Worm (Caenorhabditis elegans): ENCODE results near the gene mrps-21.

mrps-21 gene

DNA sequence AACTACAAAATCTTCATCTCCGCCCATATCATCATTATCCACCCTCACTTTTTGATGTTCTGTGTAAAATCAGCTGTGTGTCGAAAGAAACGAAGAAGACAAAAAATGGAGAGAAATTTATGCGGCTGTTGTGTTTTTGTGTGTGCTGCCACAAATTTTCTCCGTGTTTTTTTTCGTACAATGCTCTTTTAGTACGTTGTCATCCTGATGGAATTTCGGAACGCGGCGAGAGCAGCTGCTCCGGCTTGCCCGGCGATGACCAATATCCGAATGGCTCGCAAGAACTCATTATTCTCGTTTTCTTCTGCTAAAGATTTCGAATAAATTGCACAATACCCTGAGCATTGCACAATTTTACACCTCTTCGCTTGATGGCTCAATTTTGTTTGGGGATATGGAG lies 20.0 kb downstream of the mrps-21 start:
- no peak for TF ChIP-seq W03F9.2 (tag; optimal IDR thresholded peaks at IDR 0.05)

DNA sequence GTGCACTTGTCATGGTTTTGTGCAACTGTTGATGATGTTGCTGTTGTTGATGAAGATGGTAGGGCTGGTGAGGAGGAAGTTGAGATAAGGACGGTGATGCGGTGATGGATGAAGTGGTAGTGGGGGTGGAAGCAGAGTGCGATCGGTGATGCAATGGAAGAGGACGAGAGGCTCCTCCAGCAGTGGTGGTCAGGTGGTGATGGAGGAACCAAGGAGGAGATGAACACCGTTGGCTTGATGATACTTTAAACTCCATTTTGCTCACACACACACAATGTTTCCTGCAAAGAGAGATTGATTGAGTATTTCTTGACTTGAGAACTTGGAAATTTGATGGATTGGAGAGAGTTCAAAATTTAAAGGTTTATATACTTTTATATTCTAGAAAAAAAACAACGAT lies 21.5 kb downstream of the mrps-21 start, which contains the start of gene F19C7.8:
Gene F19C7.8 (minus strand): TSS at position 256 of the 400 bp plus-strand sequence.
- TF ChIP-seq him-1 (tag; optimal IDR thresholded peaks at IDR 0.05), result no peak
- no peak for TF ChIP-seq dao-5 (tag; optimal IDR thresholded peaks at IDR 0.05)
- TF ChIP-seq W03F9.2 (tag; optimal IDR thresholded peaks at IDR 0.05), result no peak

DNA sequence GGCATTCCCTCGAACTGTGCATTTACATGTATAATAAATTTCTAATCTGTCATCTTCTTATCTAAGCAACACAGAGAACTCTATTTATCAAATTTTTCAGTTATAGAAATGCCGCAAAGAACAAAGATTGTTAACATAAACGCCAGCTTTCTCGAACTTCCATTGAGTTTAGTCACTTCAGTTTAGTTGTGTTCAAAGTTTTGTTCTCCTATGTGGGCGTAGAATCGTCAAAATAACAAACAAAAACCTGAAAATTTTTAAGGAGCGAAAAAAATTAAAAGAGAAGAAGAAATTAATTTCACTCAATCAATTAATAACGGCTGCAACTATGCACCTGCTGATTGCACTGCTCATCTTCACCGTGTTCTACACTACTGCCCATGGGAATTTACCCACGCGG lies 23.3 kb downstream of the mrps-21 start, which contains the start of gene R105.5:
Gene R105.5 (plus strand): TSS at position 301 of the 400 bp plus-strand sequence.
- no peak for TF ChIP-seq him-1 (tag; optimal IDR thresholded peaks at IDR 0.05)
- no peak for TF ChIP-seq W03F9.2 (tag; optimal IDR thresholded peaks at IDR 0.05)
- TF ChIP-seq dao-5 (tag; optimal IDR thresholded peaks at IDR 0.05), result no peak

DNA sequence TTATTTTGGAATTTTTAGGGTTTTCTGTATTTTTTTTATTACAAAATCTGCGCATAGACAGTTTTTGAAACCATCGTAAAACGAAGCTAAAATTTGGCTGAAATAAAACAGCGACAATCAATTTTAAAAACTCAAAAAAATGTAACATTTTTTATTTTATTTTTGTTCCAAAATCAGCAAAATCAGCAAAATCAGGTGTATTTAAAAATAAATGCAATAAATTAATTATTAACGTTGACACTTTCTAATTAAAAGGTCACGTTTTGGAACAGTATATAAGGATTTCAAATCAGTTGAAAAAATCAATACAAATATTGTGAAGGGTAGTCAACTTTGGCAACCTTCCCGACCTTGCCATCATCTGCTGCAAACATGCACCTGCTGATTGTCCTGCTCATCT lies 25.9 kb downstream of the mrps-21 start, which contains the start of gene R105.1:
Gene R105.1 (plus strand): TSS at position 301 of the 400 bp plus-strand sequence.
- TF ChIP-seq W03F9.2 (tag; optimal IDR thresholded peaks at IDR 0.05) (no peak), dao-5 (tag; optimal IDR thresholded peaks at IDR 0.05) (no peak), him-1 (tag; optimal IDR thresholded peaks at IDR 0.05) (no peak)

DNA sequence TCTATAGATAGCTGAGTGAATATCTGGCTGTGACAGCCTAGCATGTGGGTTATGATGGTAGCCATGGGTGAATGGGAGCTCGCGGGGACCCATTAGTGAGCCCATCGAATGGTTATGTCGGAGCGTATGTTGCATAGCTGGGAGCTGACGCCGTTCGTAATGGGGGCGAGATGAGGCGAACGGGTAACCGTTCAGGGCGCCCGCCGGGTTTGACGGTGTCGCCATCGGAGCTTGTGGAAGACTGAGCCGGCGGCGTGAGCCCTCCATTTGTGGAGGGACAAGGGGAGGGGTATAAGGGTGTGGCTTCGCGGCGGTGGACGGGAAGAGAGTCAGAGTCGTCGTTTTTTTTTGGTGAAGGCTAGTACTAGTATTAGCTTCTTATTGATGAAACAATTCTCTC lies 35.5 kb downstream of the mrps-21 start:
- TF ChIP-seq W03F9.2 (tag; optimal IDR thresholded peaks at IDR 0.05), result no peak
- TF ChIP-seq dao-5 (tag; optimal IDR thresholded peaks at IDR 0.05), result no peak
- no peak for TF ChIP-seq him-1 (tag; optimal IDR thresholded peaks at IDR 0.05)

DNA sequence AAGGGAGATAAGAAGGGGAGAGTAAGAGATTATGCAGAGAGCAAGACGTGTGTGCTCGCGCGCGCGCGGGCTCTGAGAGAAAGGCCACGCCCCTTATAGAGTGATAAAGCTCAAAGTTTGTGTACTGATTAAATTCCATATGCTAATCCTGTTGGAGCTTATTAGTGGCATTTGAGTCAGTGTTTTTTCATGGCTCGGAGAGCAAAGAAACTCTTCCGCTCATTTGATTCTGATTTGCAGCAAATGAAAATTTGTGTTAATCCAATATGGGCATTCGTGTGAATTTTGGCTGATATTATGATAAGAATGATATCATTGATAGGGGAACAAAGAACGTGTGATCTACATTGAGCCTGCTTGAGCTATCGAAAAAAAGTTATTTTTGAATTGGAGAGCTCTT lies 45.8 kb downstream of the mrps-21 start:
- TF ChIP-seq W03F9.2 (tag; optimal IDR thresholded peaks at IDR 0.05) (no peak), him-1 (tag; optimal IDR thresholded peaks at IDR 0.05) (no peak), dao-5 (tag; optimal IDR thresholded peaks at IDR 0.05) (no peak)

DNA sequence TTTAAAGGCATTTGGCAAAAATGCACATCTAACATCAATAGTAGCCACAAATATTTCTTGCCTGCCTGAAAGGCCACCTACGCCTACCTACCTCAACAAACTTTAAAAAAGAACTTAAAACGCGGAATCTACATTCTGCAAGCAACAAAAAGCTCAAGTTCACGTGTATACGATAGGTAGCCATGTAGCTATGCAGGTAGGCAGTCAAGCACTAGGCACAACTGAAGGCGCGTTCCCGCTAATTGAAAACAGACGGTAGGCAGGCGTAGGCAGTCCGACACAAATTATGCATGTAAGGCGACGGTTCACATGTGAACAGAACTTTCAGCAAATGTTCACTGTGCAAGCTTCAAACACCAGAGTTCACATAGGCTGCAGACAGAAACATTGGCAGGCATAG lies 46.7 kb downstream of the mrps-21 start:
- no peak for TF ChIP-seq dao-5 (tag; optimal IDR thresholded peaks at IDR 0.05)
- no peak for TF ChIP-seq W03F9.2 (tag; optimal IDR thresholded peaks at IDR 0.05)
- no peak for TF ChIP-seq him-1 (tag; optimal IDR thresholded peaks at IDR 0.05)

DNA sequence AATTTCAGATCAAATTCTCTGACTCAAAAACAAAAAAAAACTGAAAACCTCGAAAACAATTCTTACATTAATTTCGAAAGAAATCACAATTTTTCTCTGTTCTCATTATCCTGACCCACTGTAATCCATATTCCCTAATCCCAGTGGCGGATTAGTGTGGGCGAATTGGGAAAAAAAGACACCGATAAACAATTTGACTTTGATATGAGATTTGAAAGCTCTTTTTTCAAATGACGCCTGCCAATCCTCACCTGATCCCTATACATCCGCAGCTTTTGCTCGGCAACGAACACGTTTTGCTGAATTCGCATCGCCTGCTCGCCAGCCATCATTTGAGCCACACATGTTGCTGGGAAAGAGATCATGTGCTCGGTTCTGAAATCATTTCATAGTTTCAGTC lies 47.6 kb downstream of the mrps-21 start:
- TF ChIP-seq W03F9.2 (tag; optimal IDR thresholded peaks at IDR 0.05) (no peak), dao-5 (tag; optimal IDR thresholded peaks at IDR 0.05) (no peak), him-1 (tag; optimal IDR thresholded peaks at IDR 0.05) (no peak)

DNA sequence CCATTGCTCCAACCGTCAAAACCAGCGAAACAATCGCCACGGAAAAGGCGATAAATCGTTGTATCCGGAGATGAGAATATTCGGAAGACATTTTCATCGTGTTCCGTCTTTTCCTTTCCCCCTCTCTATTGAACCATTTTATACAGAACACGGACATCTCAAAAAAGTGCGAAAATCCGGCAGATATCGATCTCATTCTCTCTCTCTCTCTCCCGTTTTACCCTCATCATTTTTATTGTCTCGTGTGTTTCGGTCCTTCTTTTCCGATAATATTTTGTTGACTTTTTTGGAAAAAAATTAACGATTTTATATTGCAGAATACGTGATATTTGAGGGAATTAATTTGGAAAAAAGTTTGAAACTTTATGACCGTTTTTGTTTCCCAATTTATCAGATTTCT lies 49.7 kb downstream of the mrps-21 start, which contains the start of gene col-110:
Gene col-110 (minus strand): TSS at position 101 of the 400 bp plus-strand sequence.
- TF ChIP-seq dao-5 (tag; optimal IDR thresholded peaks at IDR 0.05), result no peak
